Worm (Caenorhabditis elegans) whole organism, mixed stage, embryonic: ENCODE data around the gene K02F6.5.

Experiments used
- bed-3 ChIP-seq: fragments of 200-800 bp; sonication (Bioruptor generic); optimal IDR thresholded peaks from 3 replicates; lab custom pipeline; 2018; ENCODE audit warnings: mild to moderate bottlenecking, missing genetic modification characterization, moderate library complexity, missing compliant biosample characterization
- elt-3 ChIP-seq: fragments of 150-350 bp; optimal IDR thresholded peaks from 2 replicates; lab custom pipeline; 2014; ENCODE audit warnings: missing biosample characterization, missing genetic modification characterization
- lin-13 ChIP-seq: fragments of 150-350 bp; optimal IDR thresholded peaks from 2 replicates; lab custom pipeline; 2014; ENCODE audit warnings: missing biosample characterization, missing genetic modification characterization
- mab-5 ChIP-seq: fragments of 150-350 bp; optimal IDR thresholded peaks from 2 replicates; lab custom pipeline; 2014; ENCODE audit warnings: missing biosample characterization, missing genetic modification characterization
- mls-2 ChIP-seq: sonication (generic microtip); optimal IDR thresholded peaks from 2 replicates; lab custom pipeline; 2016; ENCODE audit warnings: mild to moderate bottlenecking, missing genetic modification characterization, moderate library complexity, missing compliant biosample characterization
- nhr-2 ChIP-seq: fragments of 150-350 bp; optimal IDR thresholded peaks from 2 replicates; lab custom pipeline; 2014; ENCODE audit warnings: missing biosample characterization, missing genetic modification characterization
- nhr-28 ChIP-seq: fragments of 150-350 bp; optimal IDR thresholded peaks from 2 replicates; lab custom pipeline; 2014; ENCODE audit warnings: missing biosample characterization, missing genetic modification characterization
- sptf-1 ChIP-seq: sonication (generic microtip); optimal IDR thresholded peaks from 2 replicates; lab custom pipeline; 2017; ENCODE audit warnings: mild to moderate bottlenecking, missing genetic modification characterization, moderate library complexity, missing compliant biosample characterization
- unc-120 ChIP-seq: sonication (generic microtip); optimal IDR thresholded peaks from 2 replicates; lab custom pipeline; 2017; ENCODE audit warnings: missing genetic modification characterization, missing compliant biosample characterization; ENCODE audit not compliant: poor library complexity, severe bottlenecking
- zip-8 ChIP-seq: fragments of 150-350 bp; optimal IDR thresholded peaks from 2 replicates; lab custom pipeline; 2014; ENCODE audit warnings: missing biosample characterization, missing genetic modification characterization

The K02F6.5 gene

DNA sequence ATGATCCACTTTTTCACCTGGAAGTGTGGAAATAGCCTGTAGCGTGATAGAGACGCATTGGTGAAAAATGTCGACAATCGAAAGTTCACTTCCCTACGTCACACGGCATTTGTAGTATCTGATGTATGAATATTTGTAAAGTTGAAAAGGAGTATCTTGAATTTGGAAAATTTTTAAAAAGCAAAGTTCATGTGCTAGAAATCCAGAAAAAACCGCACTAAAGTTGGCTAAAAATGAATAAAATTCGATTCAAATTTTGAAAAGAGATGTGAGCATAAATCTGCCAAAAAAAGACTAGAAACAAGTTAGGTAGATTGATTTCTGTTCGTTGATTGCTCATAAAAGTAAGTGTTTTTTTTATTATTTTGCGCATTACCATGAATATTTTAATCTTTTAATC lies 48.5 kb downstream of the K02F6.5 start, which contains the start of gene sri-74:
Gene sri-74 (minus strand): TSS at position 101 of the 400 bp plus-strand sequence.
- no peak for TF ChIP-seq nhr-28 (tag; lab: Kevin White, UChicago)
- TF ChIP-seq unc-120 = no peak
- TF ChIP-seq, all 35 proteins: peak for 0

DNA sequence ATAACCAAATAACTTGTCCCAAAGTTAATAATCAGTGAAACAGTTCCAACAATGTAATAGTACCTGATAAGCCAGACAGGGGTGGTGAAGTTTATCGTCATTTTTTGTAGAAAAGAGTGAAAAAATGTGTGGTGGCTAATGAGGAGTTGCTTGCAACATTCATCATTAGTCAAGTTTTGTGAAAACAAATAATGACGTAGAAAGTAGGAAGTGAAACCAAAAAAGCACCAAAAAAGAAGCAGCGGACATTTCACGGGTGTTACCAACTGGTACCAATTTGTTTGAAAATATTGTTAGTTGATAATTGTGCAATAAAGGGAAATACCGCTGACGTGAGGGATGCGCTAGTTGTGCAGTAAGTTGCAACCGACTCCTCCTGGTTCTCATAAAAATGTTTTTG lies 50.9 kb downstream of the K02F6.5 start, which contains the start of gene sri-36:
Gene sri-36 (minus strand): TSS at position 101 of the 400 bp plus-strand sequence.
- TF ChIP-seq nhr-2 (tag; lab: Kevin White, UChicago) (no peak), lin-13 (tag; lab: Kevin White, UChicago) (no peak), bed-3 (GFP tag; lab: Kevin White, UChicago) (no peak), elt-3 (no peak), mab-5 (no peak), zip-8 (no peak), sptf-1 (tag; lab: Kevin White, UChicago) (no peak), mls-2 (tag; lab: Kevin White, UChicago) (no peak)
